Worm (Caenorhabditis elegans) whole organism, mixed stage, embryonic: ENCODE data around the gene vps-53.
A peak's percentile ranks its signal among the peaks of the same experiment; 100 is the strongest.

Experiments
- M03D4.4 ChIP-seq: sonication (generic microtip); optimal IDR thresholded peaks from 2 replicates; lab custom pipeline; 2017; ENCODE audit warnings: mild to moderate bottlenecking, missing genetic modification characterization, missing compliant biosample characterization
- bed-3 ChIP-seq: fragments of 200-800 bp; sonication (Bioruptor generic); optimal IDR thresholded peaks from 3 replicates; lab custom pipeline; 2018; ENCODE audit warnings: mild to moderate bottlenecking, missing genetic modification characterization, moderate library complexity, missing compliant biosample characterization
- blmp-1 ChIP-seq: fragments of 150-350 bp; optimal IDR thresholded peaks from 2 replicates; lab custom pipeline; 2014; ENCODE audit warnings: missing biosample characterization, missing genetic modification characterization
- ceh-39 ChIP-seq: fragments of 150-350 bp; optimal IDR thresholded peaks from 2 replicates; lab custom pipeline; 2014; ENCODE audit warnings: missing biosample characterization, missing genetic modification characterization
- ceh-83 ChIP-seq: fragments of 200-800 bp; sonication (Bioruptor generic); optimal IDR thresholded peaks from 2 replicates; lab custom pipeline; 2018; ENCODE audit warnings: mild to moderate bottlenecking, missing genetic modification characterization, missing compliant biosample characterization
- ces-1 ChIP-seq: fragments of 150-350 bp; optimal IDR thresholded peaks from 2 replicates; lab custom pipeline; 2014; ENCODE audit warnings: missing biosample characterization, missing genetic modification reagents, missing genetic modification characterization
- cnd-1 ChIP-seq: fragments of 200-800 bp; sonication (Bioruptor generic); optimal IDR thresholded peaks from 2 replicates; lab custom pipeline; 2018; ENCODE audit warnings: mild to moderate bottlenecking, missing genetic modification characterization, missing compliant biosample characterization
- elt-3 ChIP-seq: fragments of 150-350 bp; optimal IDR thresholded peaks from 2 replicates; lab custom pipeline; 2014; ENCODE audit warnings: missing biosample characterization, missing genetic modification characterization
- flh-1 ChIP-seq: fragments of 200-800 bp; sonication (Bioruptor generic); optimal IDR thresholded peaks from 2 replicates; lab custom pipeline; 2018; ENCODE audit warnings: mild to moderate bottlenecking, missing genetic modification characterization, moderate library complexity, missing compliant biosample characterization
- hlh-1 ChIP-seq: fragments of 150-350 bp; optimal IDR thresholded peaks from 2 replicates; lab custom pipeline; 2014; ENCODE audit warnings: missing biosample characterization, missing genetic modification reagents, missing genetic modification characterization
- lin-13 ChIP-seq: fragments of 150-350 bp; optimal IDR thresholded peaks from 2 replicates; lab custom pipeline; 2014; ENCODE audit warnings: missing biosample characterization, missing genetic modification characterization
- lin-32 ChIP-seq: fragments of 200-800 bp; sonication (Bioruptor generic); optimal IDR thresholded peaks from 2 replicates; lab custom pipeline; 2018; ENCODE audit warnings: mild to moderate bottlenecking, missing genetic modification characterization, missing compliant biosample characterization
- lsy-2 ChIP-seq: fragments of 150-350 bp; optimal IDR thresholded peaks from 2 replicates; lab custom pipeline; 2014; ENCODE audit warnings: missing biosample characterization, missing genetic modification characterization
- mab-5 ChIP-seq: fragments of 150-350 bp; optimal IDR thresholded peaks from 2 replicates; lab custom pipeline; 2014; ENCODE audit warnings: missing biosample characterization, missing genetic modification characterization
- mep-1 ChIP-seq: fragments of 150-350 bp; optimal IDR thresholded peaks from 2 replicates; lab custom pipeline; 2017; ENCODE audit warnings: missing biosample characterization, missing genetic modification reagents, missing genetic modification characterization, inconsistent platforms
- mls-2 ChIP-seq: sonication (generic microtip); optimal IDR thresholded peaks from 2 replicates; lab custom pipeline; 2016; ENCODE audit warnings: mild to moderate bottlenecking, missing genetic modification characterization, moderate library complexity, missing compliant biosample characterization
- nhr-12 ChIP-seq: fragments of 150-350 bp; optimal IDR thresholded peaks from 2 replicates; lab custom pipeline; 2014; ENCODE audit warnings: missing biosample characterization, missing genetic modification characterization
- nhr-2 ChIP-seq: fragments of 150-350 bp; optimal IDR thresholded peaks from 2 replicates; lab custom pipeline; 2014; ENCODE audit warnings: missing biosample characterization, missing genetic modification characterization
- nhr-237 ChIP-seq: fragments of 150-350 bp; optimal IDR thresholded peaks from 2 replicates; lab custom pipeline; 2014; ENCODE audit warnings: missing biosample characterization, missing genetic modification characterization
- nhr-28 ChIP-seq: fragments of 150-350 bp; optimal IDR thresholded peaks from 2 replicates; lab custom pipeline; 2014; ENCODE audit warnings: missing biosample characterization, missing genetic modification characterization
- nhr-76 ChIP-seq: sonication (generic microtip); optimal IDR thresholded peaks from 2 replicates; lab custom pipeline; 2017; ENCODE audit warnings: missing biosample characterization, missing genetic modification characterization
- pha-4 ChIP-seq: fragments of 150-350 bp; optimal IDR thresholded peaks from 2 replicates; lab custom pipeline; 2018; ENCODE audit warnings: missing biosample characterization, missing genetic modification reagents, missing genetic modification characterization
- sem-2 ChIP-seq: fragments of 200-800 bp; sonication (Bioruptor generic); optimal IDR thresholded peaks from 2 replicates; lab custom pipeline; 2018; ENCODE audit warnings: mild to moderate bottlenecking, missing genetic modification characterization, missing compliant biosample characterization
- snpc-4 ChIP-seq: fragments of 150-350 bp; optimal IDR thresholded peaks from 2 replicates; lab custom pipeline; 2014; ENCODE audit warnings: missing biosample characterization, missing genetic modification characterization
- sptf-1 ChIP-seq: sonication (generic microtip); optimal IDR thresholded peaks from 2 replicates; lab custom pipeline; 2017; ENCODE audit warnings: mild to moderate bottlenecking, missing genetic modification characterization, moderate library complexity, missing compliant biosample characterization
- tbx-8 ChIP-seq: fragments of 200-800 bp; sonication (Bioruptor generic); optimal IDR thresholded peaks from 2 replicates; lab custom pipeline; 2018; ENCODE audit warnings: mild to moderate bottlenecking, missing genetic modification characterization, moderate library complexity, missing compliant biosample characterization
- unc-120 ChIP-seq: sonication (generic microtip); optimal IDR thresholded peaks from 2 replicates; lab custom pipeline; 2017; ENCODE audit warnings: missing genetic modification characterization, missing compliant biosample characterization; ENCODE audit not compliant: poor library complexity, severe bottlenecking
- unc-39 ChIP-seq: fragments of 150-350 bp; optimal IDR thresholded peaks from 2 replicates; lab custom pipeline; 2014; ENCODE audit warnings: missing biosample characterization, missing genetic modification characterization
- unc-62 ChIP-seq: fragments of 150-350 bp; optimal IDR thresholded peaks from 2 replicates; lab custom pipeline; 2014; ENCODE audit warnings: missing biosample characterization, missing genetic modification reagents, missing genetic modification characterization
- zip-8 ChIP-seq: fragments of 150-350 bp; optimal IDR thresholded peaks from 2 replicates; lab custom pipeline; 2014; ENCODE audit warnings: missing biosample characterization, missing genetic modification characterization
- ztf-11 ChIP-seq: fragments of 150-350 bp; optimal IDR thresholded peaks from 2 replicates; lab custom pipeline; 2014; ENCODE audit warnings: missing biosample characterization, missing genetic modification characterization

The vps-53 gene

ce11 chrIII:9734030-9734429 lies 23.3 kb downstream of the vps-53 start:
- TF ChIP-seq unc-62 (GFP tag; lab: Kevin White, UChicago) = peak; percentile 15
- TF ChIP-seq nhr-2 (tag; lab: Kevin White, UChicago) = no peak
- TF ChIP-seq, all 35 proteins: peak for 1

DNA sequence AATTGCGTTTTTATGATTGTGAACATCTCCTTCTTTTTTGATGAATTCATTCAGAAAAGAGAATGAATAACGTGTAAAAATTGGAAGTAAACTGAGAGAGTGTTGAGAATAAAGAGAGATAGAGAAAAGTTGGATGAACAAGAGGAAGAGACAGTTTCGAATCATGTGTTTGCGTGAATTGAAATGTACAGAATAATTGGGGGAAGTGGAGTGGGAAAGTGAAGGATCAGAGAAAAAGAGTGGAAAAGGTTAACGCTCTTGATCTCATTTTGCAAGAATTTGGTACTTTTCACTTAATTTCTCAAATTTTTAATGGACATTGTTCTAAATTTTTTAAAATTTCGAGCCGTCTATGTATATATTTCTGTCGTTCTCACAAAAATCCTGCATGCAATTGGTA lies 24.0 kb downstream of the vps-53 start:
- no peak for TF ChIP-seq M03D4.4 (tag; lab: Kevin White, UChicago)
- TF ChIP-seq snpc-4 (tag; lab: Kevin White, UChicago) = no peak
- no peak for TF ChIP-seq sptf-1
- no peak for TF ChIP-seq nhr-12 (tag; lab: Kevin White, UChicago)
- no peak for TF ChIP-seq ztf-11
- no peak for TF ChIP-seq lin-13

DNA sequence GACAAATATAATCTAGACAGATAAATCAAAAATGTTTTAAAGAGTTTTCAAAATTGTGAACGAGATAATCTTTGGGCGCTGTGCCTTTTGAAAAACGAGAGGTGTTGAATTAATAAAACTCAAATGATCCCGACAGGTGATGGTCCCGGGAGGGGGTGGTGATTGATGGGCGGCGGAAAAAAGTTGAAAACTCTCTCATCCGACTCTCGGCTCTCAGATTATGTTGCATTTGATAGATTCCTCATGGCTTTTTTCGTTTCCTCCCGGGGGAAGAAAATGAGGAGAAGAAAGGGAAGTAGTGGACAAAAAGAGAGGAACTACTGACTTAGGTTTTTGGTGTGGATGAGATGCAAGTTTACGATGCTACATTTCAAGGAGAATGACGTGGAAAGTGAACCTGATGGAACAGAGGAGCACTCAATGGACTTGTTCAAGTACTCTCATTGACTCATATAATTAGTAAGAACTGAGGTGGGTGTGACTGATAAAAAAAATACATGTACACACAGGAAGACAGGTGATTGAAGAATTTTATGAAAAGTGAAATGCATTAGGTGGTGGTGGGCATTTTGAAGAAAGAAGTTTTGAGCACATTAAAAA lies 25.9 kb downstream of the vps-53 start:
- TF ChIP-seq elt-3 (tag; lab: Kevin White, UChicago) = no peak
- TF ChIP-seq hlh-1 (tag; lab: Kevin White, UChicago) = peak; percentile 2
- no peak for TF ChIP-seq unc-39 (tag; lab: Kevin White, UChicago)
- no peak for TF ChIP-seq nhr-237
- no peak for TF ChIP-seq flh-1 (GFP tag; lab: Kevin White, UChicago)
- TF ChIP-seq unc-62 (GFP tag; lab: Kevin White, UChicago) = peak; percentile 69
- TF ChIP-seq mab-5 = no peak
- no peak for TF ChIP-seq cnd-1 (tag; lab: Kevin White, UChicago)
- TF ChIP-seq lin-32 (GFP tag; lab: Kevin White, UChicago) = no peak
- TF ChIP-seq snpc-4 (tag; lab: Kevin White, UChicago) = no peak
- TF ChIP-seq mep-1 (tag; lab: Kevin White, UChicago) = no peak
- TF ChIP-seq ztf-11 = no peak

DNA sequence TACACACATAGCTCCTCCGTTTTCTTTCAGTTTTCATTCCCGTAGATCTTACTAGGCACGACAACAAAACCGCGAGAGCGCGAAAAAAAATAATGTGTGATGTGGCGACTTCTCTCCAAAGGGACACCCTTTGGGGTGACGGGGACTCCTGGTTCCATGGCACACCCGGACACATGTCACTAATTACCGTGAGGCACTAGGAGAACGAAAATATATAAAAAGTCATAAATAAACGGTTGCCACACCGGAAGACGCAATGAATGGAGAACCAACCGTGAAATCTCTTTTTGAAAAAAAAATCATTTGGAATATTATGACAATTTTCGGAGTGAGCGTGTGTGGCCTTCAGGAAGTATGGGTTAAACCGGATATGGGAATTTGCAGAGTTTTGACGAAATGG lies 26.9 kb downstream of the vps-53 start:
- no peak for TF ChIP-seq mls-2
- no peak for TF ChIP-seq zip-8
- no peak for TF ChIP-seq blmp-1 (tag; lab: Kevin White, UChicago)
- no peak for TF ChIP-seq mep-1 (tag; lab: Kevin White, UChicago)
- TF ChIP-seq nhr-12 (tag; lab: Kevin White, UChicago) = no peak

ce11 chrIII:9727439-9727838 lies 29.9 kb downstream of the vps-53 start, which contains the start of gene C07A9.12:
C07A9.12 (minus strand) TSS chrIII:9727539.
- TF ChIP-seq elt-3 (tag; lab: Kevin White, UChicago) (no peak), lsy-2 (tag; lab: Kevin White, UChicago) (no peak)
- TF ChIP-seq, all 35 proteins: peak for 0

DNA sequence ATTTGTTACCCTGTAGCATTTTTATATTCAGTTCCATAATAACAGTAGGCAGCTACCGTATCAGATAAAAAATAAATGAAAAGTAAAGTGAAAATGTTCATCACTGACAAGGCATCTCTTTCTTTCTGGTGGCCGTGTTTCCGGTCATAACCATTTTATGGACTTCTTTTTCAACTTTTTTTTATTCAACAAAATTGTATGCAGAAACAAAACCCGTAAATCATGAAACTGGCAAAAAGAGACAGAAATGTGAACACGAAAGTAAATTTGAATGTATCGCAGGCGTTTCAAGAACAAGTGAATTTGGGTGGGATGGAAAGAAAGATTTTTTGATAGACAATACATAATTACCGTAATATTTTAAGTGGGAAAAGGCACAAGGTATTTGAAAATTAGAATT lies 32.2 kb downstream of the vps-53 start, which contains the start of gene clec-162:
TSS of gene clec-162 (minus strand) at position 101 of the 400 bp plus-strand sequence.
- no peak for TF ChIP-seq nhr-28 (tag; lab: Kevin White, UChicago)
- TF ChIP-seq ceh-39 (tag; lab: Kevin White, UChicago) = no peak
- no peak for TF ChIP-seq unc-39 (tag; lab: Kevin White, UChicago)
- TF ChIP-seq ztf-11 = no peak
- TF ChIP-seq lin-13 = no peak
- TF ChIP-seq unc-62 (GFP tag; lab: Kevin White, UChicago) = no peak
- no peak for TF ChIP-seq zip-8
- no peak for TF ChIP-seq bed-3 (GFP tag; lab: Kevin White, UChicago)
- TF ChIP-seq tbx-8 (GFP tag; lab: Kevin White, UChicago) = no peak
- no peak for TF ChIP-seq snpc-4 (tag; lab: Kevin White, UChicago)
- TF ChIP-seq lin-32 (GFP tag; lab: Kevin White, UChicago) = no peak
- TF ChIP-seq nhr-76 (tag; lab: Kevin White, UChicago) = no peak
- TF ChIP-seq flh-1 (GFP tag; lab: Kevin White, UChicago) = no peak
- TF ChIP-seq unc-120 (tag; lab: Kevin White, UChicago) = no peak
- TF ChIP-seq ceh-83 (GFP tag; lab: Kevin White, UChicago) = no peak
- TF ChIP-seq lsy-2 (tag; lab: Kevin White, UChicago) = no peak

DNA sequence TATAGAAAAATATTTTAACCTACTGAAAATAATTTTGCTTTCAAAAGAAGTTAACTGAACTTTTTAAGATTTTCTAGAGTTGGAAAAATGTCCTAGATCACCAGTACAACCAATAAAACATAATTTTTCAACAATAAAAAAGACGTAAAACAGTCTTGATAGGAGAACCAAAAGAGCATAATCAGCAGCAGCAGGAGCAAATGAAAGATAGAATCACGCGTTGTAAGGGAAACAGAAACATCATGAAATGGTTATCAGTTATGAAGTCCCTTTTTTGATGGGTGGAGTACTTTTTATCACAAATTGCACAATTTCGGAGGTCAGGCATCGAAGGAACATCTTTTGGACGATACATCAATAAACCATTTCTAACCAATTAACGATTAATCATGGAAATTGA lies 35.3 kb downstream of the vps-53 start:
- TF ChIP-seq mls-2 (no peak), ces-1 (GFP tag; lab: Kevin White, UChicago) (no peak), flh-1 (GFP tag; lab: Kevin White, UChicago) (no peak), sem-2 (GFP tag; lab: Kevin White, UChicago) (no peak), ceh-39 (tag; lab: Kevin White, UChicago) (no peak), pha-4 (tag; lab: Kevin White, UChicago) (no peak), zip-8 (no peak)
